Worm (Caenorhabditis elegans) whole organism, L2 larva: Measurements from ENCODE around the gene ZK180.6.

Experiments
- C34F6.9 ChIP-seq: fragments of 150-350 bp; optimal IDR thresholded peaks from 2 replicates; lab custom pipeline; 2014; ENCODE audit warnings: missing biosample characterization, missing genetic modification characterization
- F13H6.1 ChIP-seq: sonication (generic microtip); optimal IDR thresholded peaks from 2 replicates; lab custom pipeline; 2016; ENCODE audit warnings: missing genetic modification characterization, missing compliant biosample characterization
- R02D3.7 ChIP-seq: fragments of 150-350 bp; optimal IDR thresholded peaks from 2 replicates; lab custom pipeline; 2014; ENCODE audit warnings: missing biosample characterization, missing genetic modification characterization
- Y55F3AM.14 ChIP-seq: fragments of 200-800 bp; sonication (Bioruptor generic); optimal IDR thresholded peaks from 2 replicates; lab custom pipeline; 2018; ENCODE audit warnings: mild to moderate bottlenecking, missing genetic modification characterization, missing compliant biosample characterization
- ZK546.5 ChIP-seq: sonication (generic microtip); optimal IDR thresholded peaks from 2 replicates; lab custom pipeline; 2017; ENCODE audit warnings: missing biosample characterization, missing genetic modification characterization
- alr-1 ChIP-seq: fragments of 150-350 bp; optimal IDR thresholded peaks from 2 replicates; lab custom pipeline; 2014; ENCODE audit warnings: missing biosample characterization, missing genetic modification characterization
- ama-1 ChIP-seq: fragments of 150-350 bp; optimal IDR thresholded peaks from 2 replicates; lab custom pipeline; 2018; ENCODE audit warnings: inconsistent platforms
- blmp-1 ChIP-seq: sonication (generic microtip); optimal IDR thresholded peaks from 2 replicates; lab custom pipeline; 2017; ENCODE audit warnings: missing genetic modification characterization, mild to moderate bottlenecking, missing compliant biosample characterization, antibody characterized with exemption, moderate library complexity; ENCODE audit not compliant: insufficient read depth
- ceh-82 ChIP-seq: fragments of 150-350 bp; optimal IDR thresholded peaks from 2 replicates; lab custom pipeline; 2014; ENCODE audit warnings: missing biosample characterization, missing genetic modification characterization
- crh-2 ChIP-seq: sonication (generic microtip); optimal IDR thresholded peaks from 2 replicates; lab custom pipeline; 2017; ENCODE audit warnings: missing biosample characterization, missing genetic modification characterization
- dmd-4 ChIP-seq: sonication (generic microtip); optimal IDR thresholded peaks from 2 replicates; lab custom pipeline; 2017; ENCODE audit warnings: missing biosample characterization, missing genetic modification characterization
- elt-1 ChIP-seq: fragments of 150-350 bp; optimal IDR thresholded peaks from 2 replicates; lab custom pipeline; 2014; ENCODE audit warnings: missing biosample characterization, missing genetic modification characterization
- elt-3 ChIP-seq: sonication (generic microtip); optimal IDR thresholded peaks from 2 replicates; lab custom pipeline; 2017; ENCODE audit warnings: missing biosample characterization, missing genetic modification characterization
- fos-1 ChIP-seq: fragments of 150-350 bp; optimal IDR thresholded peaks from 2 replicates; lab custom pipeline; 2014; ENCODE audit warnings: missing biosample characterization, missing genetic modification characterization
- gmeb-1 ChIP-seq: fragments of 150-350 bp; optimal IDR thresholded peaks from 2 replicates; lab custom pipeline; 2014; ENCODE audit warnings: missing biosample characterization, missing genetic modification characterization
- lin-11 ChIP-seq: fragments of 150-350 bp; sonication (generic microtip); optimal IDR thresholded peaks from 2 replicates; lab custom pipeline; 2014; ENCODE audit warnings: missing biosample characterization, missing genetic modification characterization, inconsistent platforms, mixed read lengths
- lin-13 ChIP-seq: fragments of 150-350 bp; optimal IDR thresholded peaks from 2 replicates; lab custom pipeline; 2014; ENCODE audit warnings: missing biosample characterization, missing genetic modification reagents, missing genetic modification characterization
- lin-39 ChIP-seq: fragments of 150-350 bp; optimal IDR thresholded peaks from 2 replicates; lab custom pipeline; 2014; ENCODE audit warnings: missing biosample characterization, missing genetic modification reagents, missing genetic modification characterization
- mab-5 ChIP-seq: fragments of 150-350 bp; optimal IDR thresholded peaks from 2 replicates; lab custom pipeline; 2014; ENCODE audit warnings: missing biosample characterization, missing genetic modification characterization
- mbf-1 ChIP-seq: sonication (generic microtip); optimal IDR thresholded peaks from 2 replicates; lab custom pipeline; 2017; ENCODE audit warnings: missing biosample characterization, missing genetic modification characterization
- mdl-1 ChIP-seq, 2 experiments: fragments of 150-350 bp in 1 of 2; sonication (generic microtip) in 1 of 2; optimal IDR thresholded peaks; 2 replicates each; lab custom pipeline; 2017; ENCODE audit warnings: missing biosample characterization in 2 of 2, missing genetic modification characterization in 2 of 2
- nhr-10 ChIP-seq: sonication (generic microtip); optimal IDR thresholded peaks from 2 replicates; lab custom pipeline; 2017; ENCODE audit warnings: missing biosample characterization, missing genetic modification characterization
- nhr-11 ChIP-seq: fragments of 150-350 bp; optimal IDR thresholded peaks from 2 replicates; lab custom pipeline; 2014; ENCODE audit warnings: missing biosample characterization, missing genetic modification characterization
- nhr-12 ChIP-seq: fragments of 150-350 bp; optimal IDR thresholded peaks from 2 replicates; lab custom pipeline; 2014; ENCODE audit warnings: missing biosample characterization, missing genetic modification characterization
- nhr-129 ChIP-seq: fragments of 150-350 bp; optimal IDR thresholded peaks from 2 replicates; lab custom pipeline; 2014; ENCODE audit warnings: missing biosample characterization, missing genetic modification characterization
- nhr-21 ChIP-seq: fragments of 150-350 bp; optimal IDR thresholded peaks from 2 replicates; lab custom pipeline; 2014; ENCODE audit warnings: missing biosample characterization, missing genetic modification characterization
- nhr-237 ChIP-seq: fragments of 150-350 bp; optimal IDR thresholded peaks from 2 replicates; lab custom pipeline; 2014; ENCODE audit warnings: missing biosample characterization, missing genetic modification characterization
- nhr-25 ChIP-seq: fragments of 150-350 bp; sonication (generic microtip); optimal IDR thresholded peaks from 3 replicates; lab custom pipeline; 2014; ENCODE audit warnings: missing biosample characterization, missing genetic modification characterization
- nhr-6 ChIP-seq: fragments of 150-350 bp; optimal IDR thresholded peaks from 2 replicates; lab custom pipeline; 2014; ENCODE audit warnings: missing biosample characterization, missing genetic modification characterization
- nhr-77 ChIP-seq: fragments of 150-350 bp; optimal IDR thresholded peaks from 2 replicates; lab custom pipeline; 2014; ENCODE audit warnings: missing biosample characterization, missing genetic modification characterization
- peb-1 ChIP-seq: fragments of 150-350 bp; optimal IDR thresholded peaks from 2 replicates; lab custom pipeline; 2014; ENCODE audit warnings: missing biosample characterization, missing genetic modification characterization
- sem-4 ChIP-seq: fragments of 150-350 bp; optimal IDR thresholded peaks from 2 replicates; lab custom pipeline; 2014; ENCODE audit warnings: missing biosample characterization, missing genetic modification reagents, missing genetic modification characterization
- skn-1 ChIP-seq: sonication (generic microtip); optimal IDR thresholded peaks from 2 replicates; lab custom pipeline; 2017; ENCODE audit warnings: missing biosample characterization, missing genetic modification characterization
- sma-9 ChIP-seq, 2 experiments: fragments of 150-350 bp in 1 of 2; sonication (generic microtip) in 1 of 2; optimal IDR thresholded peaks; 2 replicates each; lab custom pipeline; 2014 to 2016; ENCODE audit warnings: missing genetic modification characterization in 2 of 2, mild to moderate bottlenecking in 1 of 2, missing biosample characterization in 1 of 2, missing compliant biosample characterization in 1 of 2, missing genetic modification reagents in 1 of 2, moderate library complexity in 1 of 2
- snpc-4 ChIP-seq: fragments of 150-350 bp; optimal IDR thresholded peaks from 2 replicates; lab custom pipeline; 2014; ENCODE audit warnings: missing biosample characterization, missing genetic modification characterization
- unc-39 ChIP-seq: fragments of 150-350 bp; optimal IDR thresholded peaks from 2 replicates; lab custom pipeline; 2014; ENCODE audit warnings: missing biosample characterization, missing genetic modification characterization
- unc-55 ChIP-seq: fragments of 150-350 bp; sonication (generic microtip); optimal IDR thresholded peaks from 3 replicates; lab custom pipeline; 2014; ENCODE audit warnings: missing biosample characterization, missing genetic modification reagents, missing genetic modification characterization
- unc-62 ChIP-seq: fragments of 150-350 bp; optimal IDR thresholded peaks from 2 replicates; lab custom pipeline; 2014; ENCODE audit warnings: missing biosample characterization, missing genetic modification reagents, missing genetic modification characterization
- ztf-11 ChIP-seq: sonication (generic microtip); optimal IDR thresholded peaks from 2 replicates; lab custom pipeline; 2017; ENCODE audit warnings: missing biosample characterization, missing genetic modification characterization

Gene ZK180.6

ce11 chrIV:4536247-4536646 is 11.4 kb upstream of the ZK180.6 start, which contains the start of gene ZK185.2:
Gene ZK185.2 (plus strand): TSS chrIV:4536547.
- TF ChIP-seq mdl-1 (tag; optimal IDR thresholded peaks at IDR 0.05; lab: Kevin White, UChicago) (no peak), elt-1 (tag; lab: Kevin White, UChicago) (no peak), nhr-12 (tag; lab: Kevin White, UChicago) (no peak), nhr-77 (no peak), snpc-4 (tag; lab: Kevin White, UChicago) (no peak), nhr-10 (tag; lab: Kevin White, UChicago) (no peak)
- TF ChIP-seq, all 48 proteins: peak for 0

- TF ChIP-seq fos-1 (no peak), peb-1 (tag; lab: Kevin White, UChicago) (no peak), blmp-1 (tag; lab: Kevin White, UChicago) (no peak), dmd-4 (tag; lab: Kevin White, UChicago) (no peak), nhr-237 (no peak), mab-5 (tag; lab: Kevin White, UChicago) (no peak), snpc-4 (tag; lab: Kevin White, UChicago) (no peak), gmeb-1 (tag; lab: Kevin White, UChicago) (no peak), mbf-1 (tag; lab: Kevin White, UChicago) (no peak)
Observed at ce11 chrIV:4533025-4533424, 8.2 kb upstream of the ZK180.6 start, which contains the start of gene ZK185.4. Gene ZK185.4 (minus strand): TSS chrIV:4533125.

ce11 chrIV:4530170-4530569 is 5.3 kb upstream of the ZK180.6 start, which contains the start of gene ZK185.3:
Gene ZK185.3 (minus strand): TSS chrIV:4530432.
- no peak for TF ChIP-seq nhr-10 (tag; lab: Kevin White, UChicago)
- TF ChIP-seq sma-9 (GFP tag; optimal IDR thresholded peaks at IDR 0.05; lab: Kevin White, UChicago): peak; percentile 35
- no peak for TF ChIP-seq sma-9 (tag; optimal IDR thresholded peaks at IDR 0.05; lab: Kevin White, UChicago)
- no peak for TF ChIP-seq lin-13
- TF ChIP-seq fos-1: peak; percentile 77

ce11 chrIV:4526724-4527123 is 1.9 kb upstream of the ZK180.6 start:
- no peak for TF ChIP-seq mdl-1 (tag; optimal IDR thresholded peaks at IDR 0.05; lab: Kevin White, UChicago)
- TF ChIP-seq lin-13: no peak
- no peak for TF ChIP-seq nhr-25 (tag; lab: Kevin White, UChicago)
- no peak for TF ChIP-seq mbf-1 (tag; lab: Kevin White, UChicago)
- TF ChIP-seq ZK546.5 (tag; lab: Kevin White, UChicago): no peak
- no peak for TF ChIP-seq lin-11 (tag; lab: Kevin White, UChicago)
- no peak for TF ChIP-seq nhr-237
- TF ChIP-seq alr-1 (tag; lab: Kevin White, UChicago): no peak
- TF ChIP-seq crh-2 (tag; lab: Kevin White, UChicago): no peak
- no peak for TF ChIP-seq R02D3.7
- no peak for TF ChIP-seq peb-1 (tag; lab: Kevin White, UChicago)
- TF ChIP-seq skn-1 (tag; lab: Kevin White, UChicago): no peak
- TF ChIP-seq elt-3 (tag; lab: Kevin White, UChicago): no peak
- TF ChIP-seq F13H6.1 (tag; lab: Kevin White, UChicago): no peak
- TF ChIP-seq nhr-21 (tag; lab: Kevin White, UChicago): no peak
- no peak for TF ChIP-seq nhr-129 (tag; lab: Kevin White, UChicago)

- no peak for TF ChIP-seq nhr-11
- TF ChIP-seq nhr-237: no peak
- no peak for TF ChIP-seq nhr-25 (tag; lab: Kevin White, UChicago)
- no peak for TF ChIP-seq ama-1 (lab: Kevin White, UChicago)
- no peak for TF ChIP-seq skn-1 (tag; lab: Kevin White, UChicago)
- no peak for TF ChIP-seq sem-4
- no peak for TF ChIP-seq R02D3.7
- no peak for TF ChIP-seq lin-39 (tag; lab: Kevin White, UChicago)
- no peak for TF ChIP-seq nhr-12 (tag; lab: Kevin White, UChicago)
- TF ChIP-seq sma-9 (GFP tag; optimal IDR thresholded peaks at IDR 0.05; lab: Kevin White, UChicago): no peak
- TF ChIP-seq sma-9 (tag; optimal IDR thresholded peaks at IDR 0.05; lab: Kevin White, UChicago): no peak
Observed at ce11 chrIV:4526028-4526427, 1.2 kb upstream of the ZK180.6 start.

- TF ChIP-seq fos-1 (no peak), nhr-237 (no peak), lin-11 (tag; lab: Kevin White, UChicago) (no peak), ama-1 (lab: Kevin White, UChicago) (no peak), snpc-4 (tag; lab: Kevin White, UChicago) (no peak), nhr-6 (tag; lab: Kevin White, UChicago) (no peak), ztf-11 (tag; lab: Kevin White, UChicago) (no peak), elt-1 (tag; lab: Kevin White, UChicago) (no peak), nhr-10 (tag; lab: Kevin White, UChicago) (no peak), F13H6.1 (tag; lab: Kevin White, UChicago) (no peak), unc-55 (GFP tag; lab: Kevin White, UChicago) (no peak), ceh-82 (tag; lab: Kevin White, UChicago) (no peak), lin-39 (tag; lab: Kevin White, UChicago) (no peak), Y55F3AM.14 (no peak), unc-39 (no peak), sem-4 (no peak), C34F6.9 (tag; lab: Kevin White, UChicago) (no peak), nhr-11 (no peak), unc-62 (GFP tag; lab: Kevin White, UChicago) (no peak)
Observed at ce11 chrIV:4523461-4523860, 1.4 kb downstream of the ZK180.6 start.
